Worm (Caenorhabditis elegans): Measurements from ENCODE around the gene K07D4.9.

Gene K07D4.9

DNA sequence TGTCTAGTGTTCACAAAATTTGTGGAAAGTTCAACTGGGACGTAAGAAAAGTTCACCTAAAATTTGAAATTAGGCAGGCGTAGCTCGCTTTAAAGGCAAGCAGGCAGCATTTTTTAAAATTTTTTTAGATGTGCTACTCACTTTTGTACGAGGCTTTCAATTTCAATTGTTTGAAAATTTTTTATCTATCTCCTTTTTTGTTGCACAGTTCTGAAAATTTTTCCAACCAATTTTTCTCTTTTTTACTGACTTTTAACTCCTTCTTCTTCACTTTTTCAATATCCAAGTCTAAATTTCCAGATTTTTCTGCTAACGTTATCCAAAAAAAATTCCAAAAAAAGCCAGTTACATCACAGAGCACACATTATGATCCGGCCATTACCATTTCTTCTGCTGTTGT is 38.9 kb downstream of the K07D4.9 start, which contains the start of gene W06A11.1 (continued):
- no peak for TF ChIP-seq pha-2 (tag; optimal IDR thresholded peaks at IDR 0.05)

- TF ChIP-seq fkh-6 (tag; optimal IDR thresholded peaks at IDR 0.05): no peak
- no peak for TF ChIP-seq tbx-2 (tag; optimal IDR thresholded peaks at IDR 0.05)
- TF ChIP-seq ama-1 (optimal IDR thresholded peaks at IDR 0.05): no peak
- no peak for TF ChIP-seq pat-9 (tag; optimal IDR thresholded peaks at IDR 0.05)
- TF ChIP-seq hlh-6 (tag; optimal IDR thresholded peaks at IDR 0.05): no peak
- TF ChIP-seq eyg-1 (tag; optimal IDR thresholded peaks at IDR 0.05): no peak
- TF ChIP-seq ceh-45 (GFP tag; IDR thresholded peaks at IDR 0.05): no peak
- TF ChIP-seq ets-4 (tag; optimal IDR thresholded peaks at IDR 0.05): no peak
- no peak for TF ChIP-seq pax-1 (tag; optimal IDR thresholded peaks at IDR 0.05)
- no peak for TF ChIP-seq nfya-1 (tag; optimal IDR thresholded peaks at IDR 0.05)
- no peak for TF ChIP-seq rnt-1 (tag; optimal IDR thresholded peaks at IDR 0.05)
- no peak for TF ChIP-seq ceh-48 (tag; optimal IDR thresholded peaks at IDR 0.05)
- no peak for TF ChIP-seq pros-1 (tag; optimal IDR thresholded peaks at IDR 0.05)
- no peak for TF ChIP-seq ahr-1 (tag; optimal IDR thresholded peaks at IDR 0.05)
- TF ChIP-seq hlh-13 (GFP tag; optimal IDR thresholded peaks at IDR 0.05): no peak
- no peak for TF ChIP-seq Y22D7AL.16 (tag; optimal IDR thresholded peaks at IDR 0.05)
- no peak for TF ChIP-seq hlh-8 (tag; optimal IDR thresholded peaks at IDR 0.05)
- no peak for TF ChIP-seq npax-4 (tag; optimal IDR thresholded peaks at IDR 0.05)
Observed at ce11 chrII:4068141-4068540, 39.8 kb downstream of the K07D4.9 start.

ce11 chrII:4071075-4071474 is 42.7 kb downstream of the K07D4.9 start:
- no peak for TF ChIP-seq K02D7.2 (tag; optimal IDR thresholded peaks at IDR 0.05)
- no peak for TF ChIP-seq ceh-18 (tag; optimal IDR thresholded peaks at IDR 0.05)
- no peak for TF ChIP-seq pros-1 (tag; optimal IDR thresholded peaks at IDR 0.05)

ce11 chrII:4074710-4075109 is 46.3 kb downstream of the K07D4.9 start:
- no peak for TF ChIP-seq eyg-1 (tag; optimal IDR thresholded peaks at IDR 0.05)
- TF ChIP-seq nhr-232 (tag; optimal IDR thresholded peaks at IDR 0.05): no peak
- no peak for TF ChIP-seq pha-4 (tag; optimal IDR thresholded peaks at IDR 0.05)
- peak; percentile 91 for TF ChIP-seq nfya-1 (tag; optimal IDR thresholded peaks at IDR 0.05)
